Worm (Caenorhabditis elegans) whole organism, L3 larva: ENCODE results near the gene Y54F10BM.21.

ENCODE experiments used
- ZK546.5 ChIP-seq: sonication (generic microtip); optimal IDR thresholded peaks from 2 replicates; lab custom pipeline; 2017; ENCODE audit warnings: missing biosample characterization, missing genetic modification characterization
- ceh-28 ChIP-seq: fragments of 150-350 bp; optimal IDR thresholded peaks from 2 replicates; lab custom pipeline; 2014; ENCODE audit warnings: missing biosample characterization, missing genetic modification reagents, missing genetic modification characterization
- ceh-9 ChIP-seq: sonication (generic microtip); optimal IDR thresholded peaks from 2 replicates; lab custom pipeline; 2018; ENCODE audit warnings: missing biosample characterization, missing genetic modification characterization
- egl-27 ChIP-seq: sonication (generic microtip); optimal IDR thresholded peaks from 4 replicates; lab custom pipeline; 2017; ENCODE audit warnings: missing biosample characterization, missing genetic modification reagents, missing genetic modification characterization
- elt-2 ChIP-seq: sonication (generic microtip); optimal IDR thresholded peaks from 2 replicates; lab custom pipeline; 2016; ENCODE audit warnings: missing genetic modification reagents, mild to moderate bottlenecking, missing genetic modification characterization, missing compliant biosample characterization
- lsy-12 ChIP-seq: sonication (generic microtip); optimal IDR thresholded peaks from 2 replicates; lab custom pipeline; 2016; ENCODE audit warnings: mild to moderate bottlenecking, missing genetic modification characterization, missing compliant biosample characterization
- nhr-11 ChIP-seq: fragments of 150-350 bp; optimal IDR thresholded peaks from 2 replicates; lab custom pipeline; 2014; ENCODE audit warnings: missing biosample characterization, missing genetic modification characterization
- nhr-12 ChIP-seq: fragments of 150-350 bp; optimal IDR thresholded peaks from 2 replicates; lab custom pipeline; 2014; ENCODE audit warnings: missing biosample characterization, missing genetic modification characterization
- nhr-23 ChIP-seq: fragments of 150-350 bp; optimal IDR thresholded peaks from 2 replicates; lab custom pipeline; 2014; ENCODE audit warnings: missing biosample characterization, missing genetic modification reagents, missing genetic modification characterization
- nhr-237 ChIP-seq: fragments of 150-350 bp; optimal IDR thresholded peaks from 2 replicates; lab custom pipeline; 2014; ENCODE audit warnings: missing biosample characterization, missing genetic modification characterization
- skn-1 ChIP-seq: fragments of 150-350 bp; optimal IDR thresholded peaks from 2 replicates; lab custom pipeline; 2014; ENCODE audit warnings: missing biosample characterization, missing genetic modification characterization
- tbx-2 ChIP-seq: sonication (generic microtip); optimal IDR thresholded peaks from 2 replicates; lab custom pipeline; 2016; ENCODE audit warnings: mild to moderate bottlenecking, missing genetic modification characterization, missing compliant biosample characterization
- unc-62 ChIP-seq: fragments of 150-350 bp; sonication (generic microtip); optimal IDR thresholded peaks from 4 replicates; lab custom pipeline; 2014; ENCODE audit warnings: missing biosample characterization, missing genetic modification reagents, missing genetic modification characterization
- ztf-4 ChIP-seq: fragments of 150-350 bp; optimal IDR thresholded peaks from 2 replicates; lab custom pipeline; 2014; ENCODE audit warnings: missing biosample characterization, missing genetic modification characterization

- TF ChIP-seq ZK546.5 (no peak), ceh-9 (tag; lab: Kevin White, UChicago) (no peak), lsy-12 (no peak), ceh-28 (tag; lab: Kevin White, UChicago) (no peak), nhr-11 (tag; lab: Kevin White, UChicago) (no peak), nhr-23 (tag; lab: Kevin White, UChicago) (no peak), egl-27 (tag; lab: Kevin White, UChicago) (no peak), ztf-4 (tag; lab: Kevin White, UChicago) (no peak), nhr-237 (no peak), elt-2 (tag; lab: Kevin White, UChicago) (no peak), unc-62 (no peak), nhr-12 (tag; lab: Kevin White, UChicago) (no peak), skn-1 (tag; lab: Kevin White, UChicago) (no peak), tbx-2 (tag; lab: Kevin White, UChicago) (no peak)
These were observed 4.2 kb upstream of the Y54F10BM.21 start, which contains the start of gene fbxa-39 for ce11 chrIII:2272732-2273131.
